Worm (Caenorhabditis elegans): Measurements from ENCODE around the gene nspe-8.

nspe-8 gene

ce11 chrII:12615413-12615812 lies 6.3 kb downstream of the nspe-8 start:
- TF ChIP-seq tab-1 (GFP tag; IDR thresholded peaks at IDR 0.05) (no peak), klf-2 (GFP tag; conservative IDR thresholded peaks at IDR 0.05) (no peak)

- no peak for TF ChIP-seq med-1 (GFP tag; optimal IDR thresholded peaks at IDR 0.05; ENCODE audit: insufficient read depth)
- TF ChIP-seq cog-1 (tag; optimal IDR thresholded peaks at IDR 0.05) = no peak
- no peak for TF ChIP-seq klf-2 (GFP tag; conservative IDR thresholded peaks at IDR 0.05)
- no peak for TF ChIP-seq tab-1 (GFP tag; IDR thresholded peaks at IDR 0.05)
- TF ChIP-seq ref-1 (GFP tag; conservative IDR thresholded peaks at IDR 0.05) = no peak
- no peak for TF ChIP-seq ztf-23 (GFP tag; IDR thresholded peaks at IDR 0.05)
- TF ChIP-seq ztf-29 (GFP tag; IDR thresholded peaks at IDR 0.05) = no peak
- TF ChIP-seq T22C8.4 (GFP tag; IDR thresholded peaks at IDR 0.05) = no peak
- no peak for TF ChIP-seq flt-1 (GFP tag; IDR thresholded peaks at IDR 0.05)
Observed at ce11 chrII:12612218-12612617, 9.5 kb downstream of the nspe-8 start, which contains the start of gene nspe-4. nspe-4 (plus strand) TSS chrII:12612518.

- TF ChIP-seq klf-2 (GFP tag; conservative IDR thresholded peaks at IDR 0.05) (no peak), ref-1 (GFP tag; conservative IDR thresholded peaks at IDR 0.05) (no peak), ztf-29 (GFP tag; IDR thresholded peaks at IDR 0.05) (no peak), T22C8.4 (GFP tag; IDR thresholded peaks at IDR 0.05) (no peak), med-1 (GFP tag; optimal IDR thresholded peaks at IDR 0.05; ENCODE audit: insufficient read depth) (no peak), cog-1 (tag; optimal IDR thresholded peaks at IDR 0.05) (no peak), ztf-23 (GFP tag; IDR thresholded peaks at IDR 0.05) (no peak)
Observed at ce11 chrII:12608653-12609052, 13.1 kb downstream of the nspe-8 start, which contains the start of gene Y38E10A.9. Y38E10A.9 (plus strand) TSS chrII:12608953.

- TF ChIP-seq flt-1 (GFP tag; IDR thresholded peaks at IDR 0.05) (no peak), klf-2 (GFP tag; conservative IDR thresholded peaks at IDR 0.05) (no peak), med-1 (GFP tag; optimal IDR thresholded peaks at IDR 0.05; ENCODE audit: insufficient read depth) (no peak), ztf-23 (GFP tag; IDR thresholded peaks at IDR 0.05) (no peak), cog-1 (tag; optimal IDR thresholded peaks at IDR 0.05) (no peak), T22C8.4 (GFP tag; IDR thresholded peaks at IDR 0.05) (no peak), tab-1 (GFP tag; IDR thresholded peaks at IDR 0.05) (no peak), ref-1 (GFP tag; conservative IDR thresholded peaks at IDR 0.05) (no peak)
Observed at ce11 chrII:12606900-12607299, 14.9 kb downstream of the nspe-8 start, which contains the start of gene Y38E10A.8. Y38E10A.8 (plus strand) TSS chrII:12607200.

- TF ChIP-seq klf-2 (GFP tag; conservative IDR thresholded peaks at IDR 0.05) (no peak), flt-1 (GFP tag; IDR thresholded peaks at IDR 0.05) (no peak), T22C8.4 (GFP tag; IDR thresholded peaks at IDR 0.05) (no peak), tab-1 (GFP tag; IDR thresholded peaks at IDR 0.05) (no peak), ref-1 (GFP tag; conservative IDR thresholded peaks at IDR 0.05) (no peak), cog-1 (tag; optimal IDR thresholded peaks at IDR 0.05) (no peak), ztf-23 (GFP tag; IDR thresholded peaks at IDR 0.05) (no peak), med-1 (GFP tag; optimal IDR thresholded peaks at IDR 0.05; ENCODE audit: insufficient read depth) (no peak)
Observed at ce11 chrII:12606108-12606507, 15.7 kb downstream of the nspe-8 start.

ce11 chrII:12603667-12604621 lies 17.8 kb downstream of the nspe-8 start, which contains the start of the genes ceh-100 and lips-15:
ceh-100 (minus strand) TSS chrII:12603680.
lips-15 (plus strand) TSS chrII:12604386.
- TF ChIP-seq T22C8.4 (GFP tag; IDR thresholded peaks at IDR 0.05) (peak; percentile 44; the same call in 1 of the 2 replicates), tab-1 (GFP tag; IDR thresholded peaks at IDR 0.05) (no peak)

- no peak for TF ChIP-seq T22C8.4 (GFP tag; IDR thresholded peaks at IDR 0.05)
- TF ChIP-seq ztf-23 (GFP tag; IDR thresholded peaks at IDR 0.05) = no peak
- TF ChIP-seq tab-1 (GFP tag; IDR thresholded peaks at IDR 0.05) = no peak
- TF ChIP-seq cog-1 (tag; optimal IDR thresholded peaks at IDR 0.05) = no peak
- TF ChIP-seq flt-1 (GFP tag; IDR thresholded peaks at IDR 0.05) = no peak
- no peak for TF ChIP-seq ztf-29 (GFP tag; IDR thresholded peaks at IDR 0.05)
- no peak for TF ChIP-seq klf-2 (GFP tag; conservative IDR thresholded peaks at IDR 0.05)
- no peak for TF ChIP-seq med-1 (GFP tag; optimal IDR thresholded peaks at IDR 0.05; ENCODE audit: insufficient read depth)
- no peak for TF ChIP-seq ref-1 (GFP tag; conservative IDR thresholded peaks at IDR 0.05)
Observed at ce11 chrII:12580952-12581351, 40.8 kb downstream of the nspe-8 start, which contains the start of gene clec-4. clec-4 (minus strand) TSS chrII:12581113.

ce11 chrII:12577754-12578153 lies 44.0 kb downstream of the nspe-8 start, which contains the start of gene clec-8:
clec-8 (minus strand) TSS chrII:12578061.
- TF ChIP-seq ref-1 (GFP tag; conservative IDR thresholded peaks at IDR 0.05) (no peak), ztf-23 (GFP tag; IDR thresholded peaks at IDR 0.05) (no peak), ztf-29 (GFP tag; IDR thresholded peaks at IDR 0.05) (no peak), cog-1 (tag; optimal IDR thresholded peaks at IDR 0.05) (no peak), klf-2 (GFP tag; conservative IDR thresholded peaks at IDR 0.05) (no peak), flt-1 (GFP tag; IDR thresholded peaks at IDR 0.05) (no peak), tab-1 (GFP tag; IDR thresholded peaks at IDR 0.05) (no peak), T22C8.4 (GFP tag; IDR thresholded peaks at IDR 0.05) (no peak), med-1 (GFP tag; optimal IDR thresholded peaks at IDR 0.05; ENCODE audit: insufficient read depth) (no peak)

ce11 chrII:12574668-12575067 lies 47.1 kb downstream of the nspe-8 start, which contains the start of gene Y38E10A.3:
Y38E10A.3 (minus strand) TSS chrII:12574768.
- no peak for TF ChIP-seq klf-2 (GFP tag; conservative IDR thresholded peaks at IDR 0.05)
- no peak for TF ChIP-seq cog-1 (tag; optimal IDR thresholded peaks at IDR 0.05)
- no peak for TF ChIP-seq ref-1 (GFP tag; conservative IDR thresholded peaks at IDR 0.05)
- no peak for TF ChIP-seq tab-1 (GFP tag; IDR thresholded peaks at IDR 0.05)
- no peak for TF ChIP-seq ztf-29 (GFP tag; IDR thresholded peaks at IDR 0.05)
- no peak for TF ChIP-seq ztf-23 (GFP tag; IDR thresholded peaks at IDR 0.05)
- TF ChIP-seq flt-1 (GFP tag; IDR thresholded peaks at IDR 0.05) = no peak
- TF ChIP-seq T22C8.4 (GFP tag; IDR thresholded peaks at IDR 0.05) = no peak
- no peak for TF ChIP-seq med-1 (GFP tag; optimal IDR thresholded peaks at IDR 0.05; ENCODE audit: insufficient read depth)

Data from whole organism, midembryonic.